Fruit fly (Drosophila melanogaster) whole organism, embryonic: ENCODE data around the gene Obp19d.

ENCODE experiments used
- CG12104 ChIP-seq: fragments of 200-800 bp; sonication (Bioruptor generic); optimal IDR thresholded peaks from 3 replicates; lab custom pipeline; 2016; ENCODE audit warnings: missing biosample characterization, missing genetic modification characterization
- CG13287 ChIP-seq: fragments of 200-800 bp; sonication (Bioruptor generic); IDR thresholded peaks from 2 replicates; pipeline ENCODE4 v1.3.6; 2022; ENCODE audit warnings: missing biosample characterization, missing genetic modification characterization; ENCODE audit not compliant: partially characterized antibody
- CG14050 ChIP-seq: fragments of 200-800 bp; sonication (Bioruptor generic); IDR thresholded peaks from 3 replicates; pipeline ENCODE4 v1.3.6; 2022; ENCODE audit warnings: missing biosample characterization, missing genetic modification characterization
- CG15073 ChIP-seq: fragments of 200-800 bp; sonication (Bioruptor generic); optimal IDR thresholded peaks from 2 replicates; lab custom pipeline; 2016; ENCODE audit warnings: missing biosample characterization, missing genetic modification characterization
- CG16813 ChIP-seq: fragments of 200-800 bp; sonication (Bioruptor generic); IDR thresholded peaks from 3 replicates; pipeline ENCODE4 v1.3.6; 2022; ENCODE audit warnings: missing biosample characterization, missing genetic modification characterization; ENCODE audit not compliant: partially characterized antibody
- CG17361 ChIP-seq: fragments of 200-800 bp; sonication (Bioruptor generic); IDR thresholded peaks from 3 replicates; pipeline ENCODE4 v1.3.6; 2022; ENCODE audit warnings: missing biosample characterization, missing genetic modification characterization
- CG17829 ChIP-seq: fragments of 200-800 bp; optimal IDR thresholded peaks from 2 replicates; lab custom pipeline; 2019; ENCODE audit warnings: missing biosample characterization, mild to moderate bottlenecking, missing genetic modification characterization, moderate library complexity
- CG17912 ChIP-seq: fragments of 200-800 bp; sonication (Bioruptor generic); optimal IDR thresholded peaks from 2 replicates; lab custom pipeline; 2018; ENCODE audit warnings: missing biosample characterization, mild to moderate bottlenecking, missing genetic modification characterization
- CG30403 ChIP-seq: fragments of 200-800 bp; sonication (Bioruptor generic); optimal IDR thresholded peaks from 3 replicates; lab custom pipeline; 2016; ENCODE audit warnings: missing biosample characterization, missing genetic modification characterization
- CG32772 ChIP-seq: fragments of 200-800 bp; sonication (Bioruptor generic); IDR thresholded peaks from 2 replicates; pipeline ENCODE4 v1.3.6; 2022; ENCODE audit warnings: missing biosample characterization, missing genetic modification characterization
- CG4730 ChIP-seq: fragments of 200-800 bp; sonication (Bioruptor generic); IDR thresholded peaks from 2 replicates; pipeline ENCODE4 v1.3.6; 2022; ENCODE audit warnings: missing biosample characterization, missing genetic modification characterization
- CG7357 ChIP-seq: fragments of 200-800 bp; sonication (Bioruptor generic); IDR thresholded peaks from 3 replicates; pipeline ENCODE4 v1.3.6; 2022; ENCODE audit warnings: missing biosample characterization, missing genetic modification characterization
- CG7928 ChIP-seq: fragments of 200-800 bp; sonication (Bioruptor generic); optimal IDR thresholded peaks from 2 replicates; lab custom pipeline; 2017; ENCODE audit warnings: missing biosample characterization, mild to moderate bottlenecking, missing genetic modification characterization
- CG9437 ChIP-seq: fragments of 200-800 bp; sonication (Bioruptor generic); optimal IDR thresholded peaks from 2 replicates; lab custom pipeline; 2018; ENCODE audit warnings: missing biosample characterization, mild to moderate bottlenecking, missing genetic modification characterization
- CG9817 ChIP-seq: fragments of 200-800 bp; sonication (Bioruptor generic); optimal IDR thresholded peaks from 2 replicates; lab custom pipeline; 2018; ENCODE audit warnings: missing biosample characterization, mild to moderate bottlenecking, missing genetic modification characterization, moderate library complexity
- CoRest ChIP-seq: fragments of 200-800 bp; sonication (Bioruptor generic); optimal IDR thresholded peaks from 3 replicates; lab custom pipeline; 2018; ENCODE audit warnings: missing biosample characterization, mild to moderate bottlenecking, missing genetic modification characterization, moderate library complexity
- Dp ChIP-seq: fragments of 200-800 bp; sonication (Bioruptor generic); optimal IDR thresholded peaks from 2 replicates; lab custom pipeline; 2018; ENCODE audit warnings: missing biosample characterization, mild to moderate bottlenecking, missing genetic modification characterization, moderate library complexity
- E2f2 ChIP-seq: fragments of 200-800 bp; sonication (Bioruptor generic); IDR thresholded peaks from 2 replicates; pipeline ENCODE4 v1.3.6; 2022; ENCODE audit warnings: missing biosample characterization, missing genetic modification characterization
- Med ChIP-seq: fragments of 200-800 bp; sonication (Bioruptor generic); peaks from one replicate; lab custom pipeline; 2016; ENCODE audit warnings: missing biosample characterization, missing genetic modification characterization, mild to moderate bottlenecking, inconsistent platforms, moderate library complexity
- Myb ChIP-seq: fragments of 200-800 bp; sonication (Bioruptor generic); optimal IDR thresholded peaks from 2 replicates; lab custom pipeline; 2016; ENCODE audit warnings: missing biosample characterization, missing genetic modification characterization
- NK7.1 ChIP-seq: fragments of 200-800 bp; sonication (Bioruptor generic); optimal IDR thresholded peaks from 3 replicates; lab custom pipeline; 2016; ENCODE audit warnings: missing biosample characterization, missing genetic modification characterization
- Oli ChIP-seq: fragments of 200-800 bp; sonication (Bioruptor generic); optimal IDR thresholded peaks from 2 replicates; lab custom pipeline; 2018; ENCODE audit warnings: missing biosample characterization, mild to moderate bottlenecking, missing genetic modification characterization, moderate library complexity
- Ptx1 ChIP-seq: fragments of 200-800 bp; sonication (Bioruptor generic); IDR thresholded peaks from 2 replicates; pipeline ENCODE4 v1.3.6; 2022; ENCODE audit warnings: missing biosample characterization, missing genetic modification characterization
- Ssrp ChIP-seq: fragments of 200-800 bp; sonication (Bioruptor generic); optimal IDR thresholded peaks from 2 replicates; lab custom pipeline; 2018; ENCODE audit warnings: missing biosample characterization, mild to moderate bottlenecking, missing genetic modification characterization, moderate library complexity
- Vsx1 ChIP-seq: fragments of 200-800 bp; sonication (Bioruptor generic); optimal IDR thresholded peaks from 2 replicates; lab custom pipeline; 2017; ENCODE audit warnings: missing biosample characterization, mild to moderate bottlenecking, missing genetic modification characterization, missing genetic modification reagents
- cad ChIP-seq: fragments of >200 bp; optimal IDR thresholded peaks from 2 replicates; lab custom pipeline; 2017; ENCODE audit warnings: missing biosample characterization, missing genetic modification characterization
- cg ChIP-seq: fragments of 200-800 bp; sonication (Bioruptor generic); optimal IDR thresholded peaks from 3 replicates; lab custom pipeline; 2019; ENCODE audit warnings: missing biosample characterization, mild to moderate bottlenecking, missing genetic modification characterization, moderate library complexity
- chm ChIP-seq: fragments of 200-800 bp; sonication (Bioruptor generic); IDR thresholded peaks from 2 replicates; pipeline ENCODE4 v1.3.6; 2022; ENCODE audit warnings: missing biosample characterization, missing genetic modification characterization
- dysf ChIP-seq: fragments of 200-800 bp; sonication (Bioruptor generic); IDR thresholded peaks from 3 replicates; pipeline ENCODE4 v1.3.6; 2022; ENCODE audit warnings: missing biosample characterization, missing genetic modification characterization
- fd3F ChIP-seq: fragments of 200-800 bp; sonication (Bioruptor generic); optimal IDR thresholded peaks from 2 replicates; lab custom pipeline; 2018; ENCODE audit warnings: missing biosample characterization, mild to moderate bottlenecking, missing genetic modification characterization, moderate library complexity
- grau ChIP-seq: fragments of 200-800 bp; optimal IDR thresholded peaks from 3 replicates; lab custom pipeline; 2019; ENCODE audit warnings: missing biosample characterization, mild to moderate bottlenecking, missing genetic modification characterization, moderate library complexity
- hbn ChIP-seq: fragments of 200-800 bp; sonication (Bioruptor generic); IDR thresholded peaks from 2 replicates; pipeline ENCODE4 v1.3.6; 2022; ENCODE audit warnings: missing biosample characterization, missing genetic modification characterization; ENCODE audit not compliant: partially characterized antibody
- hkb ChIP-seq, 2 experiments: fragments of 200-800 bp in 1 of 2; fragments of >200 bp in 1 of 2; sonication (Bioruptor generic) in 1 of 2; IDR thresholded peaks in 1 of 2; optimal IDR thresholded peaks in 1 of 2; 2 replicates each; pipeline versions ENCODE4 v1.3.6 to Lab custom; 2017 to 2022; ENCODE audit warnings: missing biosample characterization in 1 of 2, missing genetic modification characterization in 1 of 2
- lilli ChIP-seq: fragments of 200-800 bp; sonication (Bioruptor generic); optimal IDR thresholded peaks from 3 replicates; lab custom pipeline; 2016; ENCODE audit warnings: missing biosample characterization, missing genetic modification characterization
- mam ChIP-seq: fragments of 200-800 bp; sonication (Bioruptor generic); optimal IDR thresholded peaks from 3 replicates; lab custom pipeline; 2016; ENCODE audit warnings: missing biosample characterization, missing genetic modification characterization
- mld ChIP-seq: fragments of 200-800 bp; sonication (Bioruptor generic); IDR thresholded peaks from 3 replicates; pipeline ENCODE4 v1.3.6; 2022; ENCODE audit warnings: missing biosample characterization, missing genetic modification characterization; ENCODE audit not compliant: partially characterized antibody
- nmo ChIP-seq: fragments of 200-800 bp; sonication (Bioruptor generic); optimal IDR thresholded peaks from 2 replicates; lab custom pipeline; 2018; ENCODE audit warnings: missing biosample characterization, mild to moderate bottlenecking, missing genetic modification characterization, moderate library complexity
- prd ChIP-seq, 3 experiments: fragments of >200 bp in 2 of 3; fragments of 200-800 bp in 1 of 3; sonication (Bioruptor generic) in 1 of 3; optimal IDR thresholded peaks in 2 of 3; IDR thresholded peaks in 1 of 3; 2 replicates in 2 of 3; 3 replicates in 1 of 3; pipeline versions ENCODE4 v1.3.6 to Lab custom; 2017 to 2022; ENCODE audit warnings: missing biosample characterization in 1 of 3, missing genetic modification characterization in 1 of 3
- schlank ChIP-seq: fragments of 200-800 bp; sonication (Bioruptor generic); optimal IDR thresholded peaks from 2 replicates; lab custom pipeline; 2018; ENCODE audit warnings: missing biosample characterization, mild to moderate bottlenecking, missing genetic modification characterization
- slbo ChIP-seq: fragments of 200-800 bp; sonication (Bioruptor generic); IDR thresholded peaks from 2 replicates; pipeline ENCODE4 v1.3.6; 2022; ENCODE audit warnings: missing biosample characterization, missing genetic modification characterization
- stc ChIP-seq: fragments of 200-800 bp; sonication (Bioruptor generic); IDR thresholded peaks from 2 replicates; pipeline ENCODE4 v1.3.6; 2022; ENCODE audit warnings: missing biosample characterization, missing genetic modification characterization
- tgo ChIP-seq: fragments of 200-800 bp; sonication (Bioruptor generic); IDR thresholded peaks from 3 replicates; pipeline ENCODE4 v1.3.6; 2022; ENCODE audit warnings: missing biosample characterization, missing genetic modification characterization
- tup ChIP-seq: fragments of 200-800 bp; sonication (Bioruptor generic); optimal IDR thresholded peaks from 2 replicates; lab custom pipeline; 2016; ENCODE audit warnings: missing biosample characterization, mild to moderate bottlenecking, missing genetic modification characterization, moderate library complexity

The Obp19d gene

DNA sequence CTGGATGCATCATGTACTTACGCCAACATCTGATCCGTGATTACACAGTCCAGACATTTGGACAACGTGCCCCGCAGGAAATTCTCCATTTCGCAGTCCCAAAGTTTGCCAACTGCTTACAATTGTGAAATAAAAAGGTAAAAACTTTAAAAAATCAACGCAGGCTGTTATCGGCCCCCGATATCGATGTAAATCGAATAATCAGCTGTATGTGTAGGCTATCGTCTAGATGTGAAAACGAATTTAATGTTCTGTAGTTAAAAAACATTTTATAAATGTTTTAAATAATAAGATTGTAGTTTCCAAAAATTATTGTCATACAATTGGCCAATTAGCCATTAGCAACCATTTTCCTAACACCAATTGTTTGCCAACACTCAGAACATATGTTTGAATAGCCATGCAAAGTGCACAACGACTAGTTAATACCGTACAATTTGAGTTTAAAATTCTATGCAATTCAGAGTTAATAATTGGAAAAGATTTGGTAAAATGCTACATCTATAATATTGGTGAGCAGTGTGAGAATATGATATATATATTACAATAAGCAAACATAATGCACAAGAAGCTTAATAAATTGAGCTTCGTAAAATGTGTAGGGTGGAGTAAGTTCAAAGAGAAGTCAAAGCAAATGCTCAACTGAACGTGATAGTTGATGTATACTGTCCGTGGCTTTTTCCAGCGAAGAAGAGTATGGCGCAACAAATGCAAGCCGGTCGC, 10.2 kb downstream of the Obp19d start, which contains the start of the genes CG11710 and mal (continued):
- TF ChIP-seq CG32772 (GFP tag; lab: Robert Waterston, UW) (peak; percentile 68), Myb (GFP tag; lab: Kevin White, UChicago) (peak; percentile 47), cad (no peak)

DNA sequence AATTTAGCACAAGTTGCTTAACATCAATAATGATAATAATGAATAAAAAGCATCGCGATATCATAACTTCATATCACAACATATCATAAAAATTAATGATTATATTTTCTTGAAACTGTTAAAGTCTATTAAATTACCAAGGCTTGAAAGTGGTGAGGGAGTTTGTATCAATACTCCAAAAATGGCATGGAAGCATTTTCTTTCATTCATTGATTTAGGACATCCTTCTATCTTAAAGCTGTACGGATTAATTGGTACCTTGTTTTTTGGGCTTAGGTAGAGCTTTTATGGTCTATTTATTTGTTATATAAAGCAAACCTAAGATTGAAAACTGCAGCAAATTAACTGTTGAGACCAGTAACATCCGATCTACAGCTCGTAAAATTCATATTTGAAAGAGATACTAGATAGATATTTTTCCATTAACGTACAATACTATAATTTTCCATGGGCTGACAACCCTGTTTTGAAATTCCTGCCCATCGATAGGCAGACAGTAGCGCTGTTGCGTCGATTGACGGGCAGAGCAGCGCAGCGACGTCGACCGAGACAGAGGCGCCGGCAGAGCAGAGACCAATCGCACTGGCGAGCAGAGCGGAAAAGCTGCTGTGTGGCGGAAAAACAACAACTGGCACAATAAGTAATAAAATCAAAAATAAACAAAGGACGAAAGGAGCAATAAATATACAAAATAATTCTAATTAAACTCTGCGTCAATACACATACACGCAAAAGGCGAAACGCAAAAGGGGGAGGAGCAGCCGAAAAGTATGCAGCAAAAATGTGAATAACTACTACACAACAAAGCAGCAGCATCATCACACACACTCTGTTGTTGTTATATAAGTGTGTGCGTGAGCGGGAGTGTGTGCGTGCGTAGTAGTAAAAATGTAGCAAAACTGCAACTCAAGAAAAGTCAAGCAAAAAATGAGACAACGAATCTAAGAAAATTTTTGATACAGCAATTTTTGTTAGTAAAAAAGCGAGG, 14.2 kb downstream of the Obp19d start, which contains the start of gene CG1695:
Gene CG1695, plus strand, starts transcription at position 606 of the 988 bp plus-strand sequence.
- TF ChIP-seq CG12104 (peak; percentile 8), lilli (GFP tag; lab: Kevin White, UChicago) (peak; percentile 47), cg (peak; percentile 74), CG9817 (tag; lab: Kevin White, UChicago) (no peak), slbo (GFP tag; lab: Robert Waterston, UW) (peak; percentile 50; the same call in 1 of the 2 replicates), E2f2 (GFP tag; lab: Robert Waterston, UW) (peak; percentile 35; the same call in 1 of the 2 replicates), nmo (GFP tag; lab: Kevin White, UChicago) (peak; percentile 28), CG17829 (tag; lab: Kevin White, UChicago) (no peak), mam (peak; percentile 17), dysf (GFP tag; lab: Robert Waterston, UW) (0 out of 3 replicates have a peak, but pooled peaks have one; percentile 28), CG30403 (GFP tag; lab: Kevin White, UChicago) (peak; percentile 53), Dp (GFP tag; lab: Kevin White, UChicago) (peak; percentile 17), tgo (GFP tag; lab: Robert Waterston, UW) (0 out of 3 replicates have a peak, but pooled peaks have one; percentile 17), CG9437 (GFP tag; lab: Kevin White, UChicago) (peak; percentile 51), CG14050 (GFP tag; lab: Robert Waterston, UW) (no peak), CG4730 (no peak), Ssrp (no peak), hbn (GFP tag; lab: Robert Waterston, UW) (no peak), Vsx1 (GFP tag; lab: Kevin White, UChicago) (no peak), CG7928 (no peak), Oli (tag; lab: Kevin White, UChicago) (peak; percentile 27), chm (GFP tag; lab: Robert Waterston, UW) (no peak), hkb (optimal IDR thresholded peaks at IDR 0.05; lab: Kevin White, UChicago) (no peak), hkb (GFP tag; IDR thresholded peaks at IDR 0.05; lab: Robert Waterston, UW) (no peak), Med (peak; percentile 81), CoRest (tag; lab: Kevin White, UChicago) (peak; percentile 36), fd3F (GFP tag; lab: Kevin White, UChicago) (peak; percentile 13), CG7357 (GFP tag; lab: Robert Waterston, UW) (0 out of 3 replicates have a peak, but pooled peaks have one; percentile 5), mld (no peak), CG17912 (GFP tag; lab: Kevin White, UChicago) (no peak), tup (GFP tag; lab: Kevin White, UChicago) (no peak), prd (optimal IDR thresholded peaks at IDR 0.05; lab: Kevin White, UChicago) (no peak), prd (GFP tag; IDR thresholded peaks at IDR 0.05; lab: Robert Waterston, UW) (0 out of 3 replicates have a peak, but pooled peaks have one; percentile 4), Ptx1 (GFP tag; lab: Robert Waterston, UW) (peak; percentile 12; the same call in 1 of the 2 replicates), stc (GFP tag; lab: Robert Waterston, UW) (no peak), CG16813 (GFP tag; lab: Robert Waterston, UW) (no peak), CG17361 (GFP tag; lab: Robert Waterston, UW) (0 out of 3 replicates have a peak, but pooled peaks have one; percentile 23), CG13287 (peak; percentile 57), NK7.1 (GFP tag; lab: Kevin White, UChicago) (no peak), CG15073 (GFP tag; lab: Kevin White, UChicago) (no peak), grau (tag; lab: Kevin White, UChicago) (peak; percentile 27), schlank (tag; lab: Kevin White, UChicago) (no peak)
